Fruit fly (Drosophila melanogaster) whole organism, pupa: ENCODE data around the gene Spn75F.

Experiments
- CG4496 ChIP-seq: fragments of 200-800 bp; sonication (Bioruptor generic); IDR thresholded peaks from 3 replicates; pipeline ENCODE4 v1.3.6; 2022; ENCODE audit warnings: missing biosample characterization, missing genetic modification characterization
- CG9948 ChIP-seq: fragments of 200-800 bp; sonication (Bioruptor generic); optimal IDR thresholded peaks from 2 replicates; lab custom pipeline; 2018; ENCODE audit warnings: missing biosample characterization, mild to moderate bottlenecking, missing genetic modification characterization, moderate library complexity
- D1 ChIP-seq: fragments of 200-800 bp; sonication (Bioruptor generic); optimal IDR thresholded peaks from 2 replicates; lab custom pipeline; 2018; ENCODE audit warnings: missing biosample characterization, mild to moderate bottlenecking, missing genetic modification characterization, moderate library complexity
- EcR ChIP-seq: fragments of 200-800 bp; sonication (Bioruptor generic); optimal IDR thresholded peaks from 3 replicates; lab custom pipeline; 2019; ENCODE audit warnings: missing biosample characterization, missing genetic modification characterization, mild to moderate bottlenecking, moderate library complexity, missing genetic modification reagents
- Pif1A ChIP-seq: fragments of 200-800 bp; sonication (Bioruptor generic); optimal IDR thresholded peaks from 3 replicates; lab custom pipeline; 2016; ENCODE audit warnings: missing biosample characterization, missing genetic modification characterization
- fd96Ca ChIP-seq: fragments of 200-800 bp; sonication (Bioruptor generic); IDR thresholded peaks from 3 replicates; pipeline ENCODE4 v1.3.6; 2022; ENCODE audit warnings: missing biosample characterization, missing genetic modification characterization

- TF ChIP-seq D1 (peak; percentile 36), EcR (GFP tag; lab: Kevin White, UChicago) (no peak), Pif1A (GFP tag; lab: Kevin White, UChicago) (no peak), CG4496 (GFP tag; lab: Robert Waterston, UW) (peak; percentile 6; the same call in 1 of the 3 replicates), CG9948 (tag; lab: Kevin White, UChicago) (no peak), fd96Ca (GFP tag; lab: Robert Waterston, UW) (0 out of 3 replicates have a peak, but pooled peaks have one; percentile 16)
Measured at dm6 chr3L:19085688-19086363, 43.6 kb downstream of the Spn75F start.
